Worm (Caenorhabditis elegans): ENCODE data around the gene kin-16.

- TF ChIP-seq blmp-1 (tag; optimal IDR thresholded peaks at IDR 0.05) (no peak), unc-62 (GFP tag; optimal IDR thresholded peaks at IDR 0.05) (no peak), cnd-1 (tag; optimal IDR thresholded peaks at IDR 0.05) (no peak), nhr-2 (tag; optimal IDR thresholded peaks at IDR 0.05) (no peak), lin-13 (tag; optimal IDR thresholded peaks at IDR 0.05) (no peak), elt-3 (tag; optimal IDR thresholded peaks at IDR 0.05) (no peak), elt-1 (tag; optimal IDR thresholded peaks at IDR 0.05; ENCODE audit: borderline replicate concordance, insufficient read depth) (no peak), nhr-28 (tag; optimal IDR thresholded peaks at IDR 0.05) (no peak), nhr-76 (tag; optimal IDR thresholded peaks at IDR 0.05) (no peak), ztf-11 (tag; optimal IDR thresholded peaks at IDR 0.05) (no peak)
Measured at ce11 chrII:9436009-9436408, at the start of gene kin-16.

Measured in whole organism, mixed stage, embryonic.